Fruit fly (Drosophila melanogaster) whole organism, embryonic: ENCODE results near the gene Mrp5.

ENCODE experiments used
- Antp ChIP-seq: fragments of 200-800 bp; sonication (Bioruptor generic); optimal IDR thresholded peaks from 3 replicates; lab custom pipeline; 2016; ENCODE audit warnings: missing biosample characterization, missing genetic modification characterization
- BEAF-32 ChIP-seq: fragments of 200-800 bp; sonication (Bioruptor generic); optimal IDR thresholded peaks from 3 replicates; lab custom pipeline; 2017; ENCODE audit warnings: missing biosample characterization, missing genetic modification characterization, mild to moderate bottlenecking, moderate library complexity, missing genetic modification reagents
- CG12219 ChIP-seq: fragments of 200-800 bp; sonication (Bioruptor generic); optimal IDR thresholded peaks from 3 replicates; lab custom pipeline; 2018; ENCODE audit warnings: missing biosample characterization, mild to moderate bottlenecking, missing genetic modification characterization
- CG12391 ChIP-seq: fragments of 200-800 bp; sonication (Bioruptor generic); optimal IDR thresholded peaks from 3 replicates; lab custom pipeline; 2018; ENCODE audit warnings: missing biosample characterization, mild to moderate bottlenecking, missing genetic modification characterization, moderate library complexity
- CG12659 ChIP-seq: fragments of 200-800 bp; sonication (Bioruptor generic); optimal IDR thresholded peaks from 3 replicates; lab custom pipeline; 2017; ENCODE audit warnings: mild to moderate bottlenecking, missing biosample characterization, missing genetic modification reagents, missing genetic modification characterization
- CG15011 ChIP-seq: fragments of 200-800 bp; sonication (Bioruptor generic); optimal IDR thresholded peaks from 3 replicates; lab custom pipeline; 2018; ENCODE audit warnings: missing biosample characterization, mild to moderate bottlenecking, missing genetic modification characterization
- CG17612 ChIP-seq: fragments of 200-800 bp; sonication (Bioruptor generic); IDR thresholded peaks from 2 replicates; pipeline ENCODE4 v1.3.6; 2022; ENCODE audit warnings: missing biosample characterization, missing genetic modification characterization
- CG1792 ChIP-seq: fragments of 200-800 bp; sonication (Bioruptor generic); optimal IDR thresholded peaks from 2 replicates; lab custom pipeline; 2016; ENCODE audit warnings: missing biosample characterization, missing genetic modification characterization
- CG3065 ChIP-seq: fragments of 200-800 bp; sonication (Bioruptor generic); optimal IDR thresholded peaks from 2 replicates; lab custom pipeline; 2016; ENCODE audit warnings: missing biosample characterization, missing genetic modification characterization
- CG5245 ChIP-seq: fragments of 200-800 bp; sonication (Bioruptor generic); optimal IDR thresholded peaks from 3 replicates; lab custom pipeline; 2016; ENCODE audit warnings: missing biosample characterization, missing genetic modification characterization
- CG5953 ChIP-seq: fragments of 200-800 bp; sonication (Bioruptor generic); IDR thresholded peaks from 2 replicates; pipeline ENCODE4 v1.3.6; 2022; ENCODE audit warnings: missing biosample characterization, missing genetic modification characterization
- CG6654 ChIP-seq: fragments of 200-800 bp; sonication (Bioruptor generic); optimal IDR thresholded peaks from 2 replicates; lab custom pipeline; 2017; ENCODE audit warnings: missing biosample characterization, mild to moderate bottlenecking, missing genetic modification characterization
- CG7357 ChIP-seq: fragments of 200-800 bp; sonication (Bioruptor generic); IDR thresholded peaks from 3 replicates; pipeline ENCODE4 v1.3.6; 2022; ENCODE audit warnings: missing biosample characterization, missing genetic modification characterization
- CG8765 ChIP-seq: fragments of 200-800 bp; sonication (Bioruptor generic); IDR thresholded peaks from 2 replicates; pipeline ENCODE4 v1.3.6; 2022; ENCODE audit warnings: missing biosample characterization, missing genetic modification characterization
- D19A ChIP-seq: fragments of 200-800 bp; optimal IDR thresholded peaks from 3 replicates; lab custom pipeline; 2019; ENCODE audit warnings: missing biosample characterization, mild to moderate bottlenecking, missing genetic modification characterization, moderate library complexity
- Dad ChIP-seq: fragments of 200-800 bp; sonication (Bioruptor generic); optimal IDR thresholded peaks from 3 replicates; lab custom pipeline; 2016; ENCODE audit warnings: missing biosample characterization, missing genetic modification characterization
- Dip2 ChIP-seq: fragments of 200-800 bp; sonication (Bioruptor generic); IDR thresholded peaks from 2 replicates; pipeline ENCODE4 v1.3.6; 2022; ENCODE audit warnings: missing biosample characterization, missing genetic modification characterization
- Dip3 ChIP-seq: fragments of 200-800 bp; sonication (Bioruptor generic); optimal IDR thresholded peaks from 3 replicates; lab custom pipeline; 2016; ENCODE audit warnings: missing biosample characterization, missing genetic modification characterization
- Dref ChIP-seq: fragments of 200-800 bp; sonication (Bioruptor generic); IDR thresholded peaks from 2 replicates; pipeline ENCODE4 v1.3.6; 2022; ENCODE audit warnings: missing biosample characterization, missing genetic modification characterization
- Drgx ChIP-seq: fragments of 200-800 bp; sonication (Bioruptor generic); IDR thresholded peaks from 2 replicates; pipeline ENCODE4 v1.3.6; 2022; ENCODE audit warnings: missing biosample characterization, missing genetic modification characterization
- E2f1 ChIP-seq: fragments of 200-800 bp; sonication (Bioruptor generic); IDR thresholded peaks from 2 replicates; pipeline ENCODE4 v1.3.6; 2022; ENCODE audit warnings: missing biosample characterization, missing genetic modification characterization
- ERR ChIP-seq: fragments of 200-800 bp; sonication (Bioruptor generic); optimal IDR thresholded peaks from 2 replicates; lab custom pipeline; 2016; ENCODE audit warnings: missing biosample characterization, missing genetic modification characterization
- HLH54F ChIP-seq: fragments of 200-800 bp; sonication (Bioruptor generic); optimal IDR thresholded peaks from 3 replicates; lab custom pipeline; 2016; ENCODE audit warnings: missing biosample characterization, missing genetic modification characterization
- Hr51 ChIP-seq, 2 experiments: fragments of 200-800 bp; sonication (Bioruptor generic); optimal IDR thresholded peaks; 2 replicates in 1 of 2; 3 replicates in 1 of 2; lab custom pipeline; 2016 to 2018; ENCODE audit warnings: missing biosample characterization in 2 of 2, missing genetic modification characterization in 2 of 2, mild to moderate bottlenecking in 1 of 2, moderate library complexity in 1 of 2
- Max ChIP-seq: fragments of 200-800 bp; sonication (Bioruptor generic); optimal IDR thresholded peaks from 2 replicates; lab custom pipeline; 2016; ENCODE audit warnings: missing biosample characterization, mild to moderate bottlenecking, missing genetic modification characterization
- NK7.1 ChIP-seq: fragments of 200-800 bp; sonication (Bioruptor generic); optimal IDR thresholded peaks from 3 replicates; lab custom pipeline; 2016; ENCODE audit warnings: missing biosample characterization, missing genetic modification characterization
- Sox102F ChIP-seq: fragments of 200-800 bp; sonication (Bioruptor generic); optimal IDR thresholded peaks from 2 replicates; lab custom pipeline; 2018; ENCODE audit warnings: missing biosample characterization, mild to moderate bottlenecking, missing genetic modification characterization, moderate library complexity
- Xrp1 ChIP-seq: fragments of 200-800 bp; sonication (Bioruptor generic); IDR thresholded peaks from 2 replicates; pipeline ENCODE4 v1.3.6; 2022; ENCODE audit warnings: missing biosample characterization, missing genetic modification characterization
- ato ChIP-seq: fragments of 200-800 bp; sonication (Bioruptor generic); IDR thresholded peaks from 2 replicates; pipeline ENCODE4 v1.3.6; 2022; ENCODE audit warnings: missing biosample characterization, missing genetic modification characterization; ENCODE audit not compliant: partially characterized antibody
- br ChIP-seq: fragments of >200 bp; optimal IDR thresholded peaks from 2 replicates; lab custom pipeline; 2017
- cas ChIP-seq: fragments of 200-800 bp; sonication (Bioruptor generic); IDR thresholded peaks from 2 replicates; pipeline ENCODE4 v1.3.6; 2022; ENCODE audit warnings: missing biosample characterization, missing genetic modification characterization
- chm ChIP-seq: fragments of 200-800 bp; sonication (Bioruptor generic); IDR thresholded peaks from 2 replicates; pipeline ENCODE4 v1.3.6; 2022; ENCODE audit warnings: missing biosample characterization, missing genetic modification characterization
- corto ChIP-seq: fragments of 200-800 bp; sonication (Bioruptor generic); optimal IDR thresholded peaks from 2 replicates; lab custom pipeline; 2016; ENCODE audit warnings: missing biosample characterization, mild to moderate bottlenecking, missing genetic modification characterization, moderate library complexity
- dm ChIP-seq: fragments of 200-800 bp; sonication (Bioruptor generic); optimal IDR thresholded peaks from 3 replicates; lab custom pipeline; 2016; ENCODE audit warnings: missing biosample characterization, missing genetic modification characterization
- exex ChIP-seq: fragments of 200-800 bp; sonication (Bioruptor generic); optimal IDR thresholded peaks from 4 replicates; lab custom pipeline; 2018; ENCODE audit warnings: missing biosample characterization, mild to moderate bottlenecking, missing genetic modification characterization, moderate library complexity
- fu2 ChIP-seq: fragments of 200-800 bp; sonication (Bioruptor generic); optimal IDR thresholded peaks from 2 replicates; lab custom pipeline; 2016; ENCODE audit warnings: missing biosample characterization, missing genetic modification characterization
- hkb ChIP-seq, 2 experiments: fragments of 200-800 bp in 1 of 2; fragments of >200 bp in 1 of 2; sonication (Bioruptor generic) in 1 of 2; IDR thresholded peaks in 1 of 2; optimal IDR thresholded peaks in 1 of 2; 2 replicates each; pipeline versions ENCODE4 v1.3.6 to Lab custom; 2017 to 2022; ENCODE audit warnings: missing biosample characterization in 1 of 2, missing genetic modification characterization in 1 of 2
- lov ChIP-seq, 2 experiments: fragments of 200-800 bp in 1 of 2; fragments of >200 bp in 1 of 2; sonication (Bioruptor generic) in 1 of 2; IDR thresholded peaks in 1 of 2; optimal IDR thresholded peaks in 1 of 2; 2 replicates in 1 of 2; 3 replicates in 1 of 2; pipeline versions ENCODE4 v1.3.6 to Lab custom; 2017 to 2022; ENCODE audit warnings: missing biosample characterization in 1 of 2, missing genetic modification characterization in 1 of 2
- luna ChIP-seq: fragments of 200-800 bp; sonication (Bioruptor generic); optimal IDR thresholded peaks from 2 replicates; lab custom pipeline; 2016; ENCODE audit warnings: missing biosample characterization, missing genetic modification characterization
- mirr ChIP-seq: fragments of 200-800 bp; sonication (Bioruptor generic); optimal IDR thresholded peaks from 3 replicates; lab custom pipeline; 2018; ENCODE audit warnings: missing biosample characterization, mild to moderate bottlenecking, missing genetic modification characterization
- otp ChIP-seq: fragments of 200-800 bp; sonication (Bioruptor generic); IDR thresholded peaks from 3 replicates; pipeline ENCODE4, ENCODE4 v1.3.6; 2022; ENCODE audit warnings: missing biosample characterization, missing genetic modification characterization
- repo ChIP-seq: fragments of 200-800 bp; sonication (Bioruptor generic); optimal IDR thresholded peaks from 2 replicates; lab custom pipeline; 2016; ENCODE audit warnings: missing biosample characterization, missing genetic modification characterization
- salm ChIP-seq: fragments of 200-800 bp; sonication (Bioruptor generic); optimal IDR thresholded peaks from 2 replicates; lab custom pipeline; 2018; ENCODE audit warnings: missing biosample characterization, mild to moderate bottlenecking, missing genetic modification characterization
- schlank ChIP-seq: fragments of 200-800 bp; sonication (Bioruptor generic); optimal IDR thresholded peaks from 2 replicates; lab custom pipeline; 2018; ENCODE audit warnings: missing biosample characterization, mild to moderate bottlenecking, missing genetic modification characterization
- sna ChIP-seq: fragments of 200-800 bp; sonication (Bioruptor generic); IDR thresholded peaks from 2 replicates; pipeline ENCODE4 v1.3.6; 2022; ENCODE audit warnings: missing biosample characterization, missing genetic modification characterization; ENCODE audit not compliant: partially characterized antibody
- stc ChIP-seq: fragments of 200-800 bp; sonication (Bioruptor generic); IDR thresholded peaks from 2 replicates; pipeline ENCODE4 v1.3.6; 2022; ENCODE audit warnings: missing biosample characterization, missing genetic modification characterization
- sug ChIP-seq: fragments of 200-800 bp; optimal IDR thresholded peaks from 2 replicates; lab custom pipeline; 2019; ENCODE audit warnings: missing biosample characterization, mild to moderate bottlenecking, missing genetic modification characterization, moderate library complexity
- tgo ChIP-seq: fragments of 200-800 bp; sonication (Bioruptor generic); IDR thresholded peaks from 3 replicates; pipeline ENCODE4 v1.3.6; 2022; ENCODE audit warnings: missing biosample characterization, missing genetic modification characterization
- zfh2 ChIP-seq: fragments of 200-800 bp; sonication (Bioruptor generic); optimal IDR thresholded peaks from 2 replicates; lab custom pipeline; 2016; ENCODE audit warnings: missing biosample characterization, missing genetic modification characterization

Gene Mrp5

DNA sequence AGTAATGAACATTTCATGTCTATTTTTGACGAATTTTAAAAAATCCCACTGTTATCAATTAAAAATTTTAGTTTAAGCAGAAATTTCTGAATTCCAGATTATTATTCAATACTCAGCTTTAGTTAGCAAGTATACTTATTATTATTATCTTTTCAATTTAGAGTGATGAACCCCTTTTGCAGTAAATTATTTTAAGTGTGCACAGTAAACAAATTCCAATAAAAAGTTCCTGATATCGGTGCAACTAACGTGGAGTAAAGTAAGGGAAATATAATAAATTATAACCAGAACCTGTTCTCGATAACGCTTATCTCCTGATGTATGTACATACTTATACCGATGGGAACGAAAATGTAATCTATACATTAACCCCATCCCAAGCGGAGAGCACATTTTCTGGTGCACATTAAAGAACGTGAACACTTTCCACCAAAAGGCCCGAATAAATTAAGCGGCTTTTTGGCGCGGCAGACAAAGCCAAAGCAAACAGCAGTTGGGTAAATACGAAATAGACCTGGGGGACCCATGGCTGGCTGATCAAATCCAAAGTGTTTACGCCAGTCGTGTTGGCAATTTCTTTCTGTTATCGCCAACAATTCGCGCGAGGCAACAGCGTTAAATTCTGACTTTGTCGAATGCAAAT lies 17.3 kb downstream of the Mrp5 start (continued):
- TF ChIP-seq fu2 (GFP tag; lab: Kevin White, UChicago) (no peak), CG5953 (GFP tag; lab: Robert Waterston, UW) (0 out of 2 replicates have a peak, but pooled peaks have one; percentile 6), dm (GFP tag; lab: Kevin White, UChicago) (no peak), exex (tag; lab: Kevin White, UChicago) (peak; percentile 75), chm (GFP tag; lab: Robert Waterston, UW) (peak; percentile 61), corto (GFP tag; lab: Kevin White, UChicago) (peak; percentile 19), HLH54F (no peak), CG15011 (GFP tag; lab: Kevin White, UChicago) (peak; percentile 12), E2f1 (GFP tag; lab: Robert Waterston, UW) (no peak), Max (GFP tag; lab: Kevin White, UChicago) (peak; percentile 0), Dip3 (peak; percentile 49), ERR (GFP tag; lab: Kevin White, UChicago) (peak; percentile 18), repo (GFP tag; lab: Kevin White, UChicago) (peak; percentile 12), stc (no peak), Xrp1 (GFP tag; lab: Robert Waterston, UW) (peak; percentile 46), zfh2 (peak; percentile 37), Sox102F (GFP tag; lab: Kevin White, UChicago) (no peak), sug (peak; percentile 37), CG12659 (GFP tag; lab: Kevin White, UChicago) (peak; percentile 16), salm (tag; lab: Kevin White, UChicago) (peak; percentile 2), CG1792 (GFP tag; lab: Kevin White, UChicago) (peak; percentile 36), CG8765 (no peak), CG12219 (GFP tag; lab: Kevin White, UChicago) (peak; percentile 22), mirr (peak; percentile 48), lov (optimal IDR thresholded peaks at IDR 0.05; lab: Kevin White, UChicago) (no peak), lov (GFP tag; IDR thresholded peaks at IDR 0.05; lab: Robert Waterston, UW) (0 out of 3 replicates have a peak, but pooled peaks have one; percentile 11), otp (GFP tag; lab: Robert Waterston, UW) (0 out of 3 replicates have a peak, but pooled peaks have one; percentile 31), hkb (optimal IDR thresholded peaks at IDR 0.05; lab: Kevin White, UChicago) (no peak), hkb (GFP tag; IDR thresholded peaks at IDR 0.05; lab: Robert Waterston, UW) (peak; percentile 68)
- TF ChIP-seq, all 482 proteins: peak for 108

DNA sequence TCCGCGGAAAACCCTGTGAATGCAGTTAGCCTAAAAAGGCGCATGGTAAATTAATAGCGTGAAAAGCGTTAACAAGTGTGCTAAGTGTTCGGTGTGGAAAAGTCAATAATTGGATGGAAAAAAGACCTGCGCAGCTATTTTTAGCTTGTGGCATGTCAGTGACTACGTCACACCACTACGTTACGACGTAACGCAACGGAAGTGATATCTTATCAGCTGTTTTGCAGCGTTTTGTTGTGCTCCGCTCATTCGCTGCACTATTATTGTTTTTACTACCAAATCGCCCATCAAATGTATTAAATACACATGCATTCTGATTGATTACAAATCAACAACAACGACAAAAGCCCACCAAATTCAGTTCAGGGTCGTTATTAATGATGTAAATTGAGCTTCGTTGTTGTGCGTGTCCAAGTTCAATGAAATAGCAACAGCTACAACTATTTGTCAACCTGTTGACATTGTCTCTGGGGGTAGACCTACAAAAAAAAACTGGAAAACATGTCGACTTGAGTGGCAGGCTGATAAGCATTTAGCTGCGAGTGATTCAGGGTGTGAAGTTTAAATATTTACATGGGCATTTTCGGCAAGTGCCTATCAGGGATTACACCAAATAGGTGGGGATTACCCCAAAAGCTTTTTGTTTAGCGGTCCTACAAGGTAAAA lies 27.8 kb downstream of the Mrp5 start:
- TF ChIP-seq sna (peak; percentile 14; the same call in 1 of the 2 replicates), Hr51 (GFP tag; optimal IDR thresholded peaks at IDR 0.05; lab: Kevin White, UChicago) (no peak), Dref (GFP tag; lab: Robert Waterston, UW) (no peak), BEAF-32 (GFP tag; lab: Kevin White, UChicago) (no peak), CG6654 (no peak), CG3065 (no peak), CG17612 (GFP tag; lab: Robert Waterston, UW) (no peak), cas (GFP tag; lab: Robert Waterston, UW) (no peak), Dip2 (no peak), Drgx (GFP tag; lab: Robert Waterston, UW) (no peak), tgo (GFP tag; lab: Robert Waterston, UW) (no peak), CG1792 (GFP tag; lab: Kevin White, UChicago) (no peak), CG5245 (GFP tag; lab: Kevin White, UChicago) (no peak), br (no peak), CG12391 (no peak), CG7357 (no peak), NK7.1 (no peak), ato (no peak), Antp (GFP tag; lab: Kevin White, UChicago) (no peak), luna (no peak), schlank (tag; lab: Kevin White, UChicago) (peak; percentile 33), Dad (GFP tag; lab: Kevin White, UChicago) (no peak), D19A (tag; lab: Kevin White, UChicago) (peak; percentile 79)
